Fruit fly (Drosophila melanogaster) whole organism, prepupa: ENCODE data around the gene CG32638.

Experiments used
- CG11762 ChIP-seq: fragments of 200-800 bp; sonication (Bioruptor generic); optimal IDR thresholded peaks from 3 replicates; lab custom pipeline; 2016; ENCODE audit warnings: missing biosample characterization, missing genetic modification characterization; ENCODE audit not compliant: insufficient read depth
- CG11902 ChIP-seq: fragments of 200-800 bp; sonication (Bioruptor generic); optimal IDR thresholded peaks from 3 replicates; lab custom pipeline; 2016; ENCODE audit warnings: missing biosample characterization, missing genetic modification characterization
- CG15336 ChIP-seq: fragments of 200-800 bp; sonication (Bioruptor generic); IDR thresholded peaks from 2 replicates; pipeline ENCODE4 v1.3.6; 2022; ENCODE audit warnings: missing biosample characterization, missing genetic modification characterization
- CG16779 ChIP-seq: fragments of 200-800 bp; sonication (Bioruptor generic); optimal IDR thresholded peaks from 3 replicates; lab custom pipeline; 2017; ENCODE audit warnings: missing biosample characterization, mild to moderate bottlenecking, missing genetic modification characterization
- CG3032 ChIP-seq: fragments of 200-800 bp; optimal IDR thresholded peaks from 2 replicates; lab custom pipeline; 2019; ENCODE audit warnings: missing biosample characterization, mild to moderate bottlenecking, missing genetic modification characterization, moderate library complexity
- CG31627 ChIP-seq: fragments of 200-800 bp; sonication (Bioruptor generic); optimal IDR thresholded peaks from 3 replicates; lab custom pipeline; 2016; ENCODE audit warnings: missing biosample characterization, missing genetic modification characterization
- CG34406 ChIP-seq: fragments of 200-800 bp; sonication (Bioruptor generic); optimal IDR thresholded peaks from 3 replicates; lab custom pipeline; 2016; ENCODE audit warnings: missing biosample characterization, missing genetic modification characterization
- CG3919 ChIP-seq: fragments of 200-800 bp; sonication (Bioruptor generic); optimal IDR thresholded peaks from 3 replicates; lab custom pipeline; 2016; ENCODE audit warnings: missing biosample characterization, missing genetic modification characterization
- CG4318 ChIP-seq: fragments of 200-800 bp; sonication (Bioruptor generic); optimal IDR thresholded peaks from 3 replicates; lab custom pipeline; 2017; ENCODE audit warnings: missing biosample characterization, mild to moderate bottlenecking, missing genetic modification characterization
- CG6163 ChIP-seq: fragments of 200-800 bp; sonication (Bioruptor generic); IDR thresholded peaks from 3 replicates; pipeline ENCODE4 v1.3.6; 2022; ENCODE audit warnings: missing biosample characterization, missing genetic modification characterization
- CG6276 ChIP-seq: fragments of 200-800 bp; sonication (Bioruptor generic); optimal IDR thresholded peaks from 2 replicates; lab custom pipeline; 2017; ENCODE audit warnings: missing biosample characterization, mild to moderate bottlenecking, missing genetic modification characterization
- CG6808 ChIP-seq: fragments of 200-800 bp; sonication (Bioruptor generic); optimal IDR thresholded peaks from 3 replicates; lab custom pipeline; 2017; ENCODE audit warnings: missing biosample characterization, missing genetic modification characterization, mild to moderate bottlenecking, moderate library complexity, missing genetic modification reagents
- CG6854 ChIP-seq: fragments of 200-800 bp; sonication (Bioruptor generic); optimal IDR thresholded peaks from 2 replicates; lab custom pipeline; 2017; ENCODE audit warnings: missing biosample characterization, mild to moderate bottlenecking, missing genetic modification characterization
- CG8319 ChIP-seq: fragments of 200-800 bp; sonication (Bioruptor generic); optimal IDR thresholded peaks from 3 replicates; lab custom pipeline; 2016; ENCODE audit warnings: missing biosample characterization, missing genetic modification characterization
- Eip93F ChIP-seq: fragments of 200-800 bp; sonication (Bioruptor generic); optimal IDR thresholded peaks from 2 replicates; lab custom pipeline; 2016; ENCODE audit warnings: missing biosample characterization, mild to moderate bottlenecking, missing genetic modification characterization
- Gug ChIP-seq: fragments of 200-800 bp; sonication (Bioruptor generic); IDR thresholded peaks from 2 replicates; pipeline ENCODE4 v1.3.6; 2022; ENCODE audit warnings: missing biosample characterization, missing genetic modification characterization
- Hr38 ChIP-seq: sonication (Bioruptor generic); optimal IDR thresholded peaks from 2 replicates; lab custom pipeline; 2016; ENCODE audit warnings: missing biosample characterization, missing genetic modification characterization
- Hr39 ChIP-seq: fragments of 200-800 bp; sonication (Bioruptor generic); optimal IDR thresholded peaks from 2 replicates; lab custom pipeline; 2016; ENCODE audit warnings: missing biosample characterization, missing genetic modification characterization
- Hr4 ChIP-seq: fragments of 200-800 bp; sonication (Bioruptor generic); optimal IDR thresholded peaks from 3 replicates; lab custom pipeline; 2016; ENCODE audit warnings: missing biosample characterization, missing genetic modification characterization
- OdsH ChIP-seq: fragments of 200-800 bp; sonication (Bioruptor generic); optimal IDR thresholded peaks from 3 replicates; lab custom pipeline; 2016; ENCODE audit warnings: missing biosample characterization, missing genetic modification characterization
- Sox14 ChIP-seq: fragments of 200-800 bp; sonication (Bioruptor generic); optimal IDR thresholded peaks from 3 replicates; lab custom pipeline; 2016; ENCODE audit warnings: missing biosample characterization, missing genetic modification characterization
- achi ChIP-seq: fragments of 200-800 bp; sonication (Bioruptor generic); optimal IDR thresholded peaks from 3 replicates; lab custom pipeline; 2016; ENCODE audit warnings: missing biosample characterization, missing genetic modification characterization
- acj6 ChIP-seq: fragments of 200-800 bp; sonication (Bioruptor generic); optimal IDR thresholded peaks from 3 replicates; lab custom pipeline; 2016; ENCODE audit warnings: missing biosample characterization, missing genetic modification characterization
- dac ChIP-seq: fragments of 200-800 bp; sonication (Bioruptor generic); optimal IDR thresholded peaks from 2 replicates; lab custom pipeline; 2017; ENCODE audit warnings: missing biosample characterization, mild to moderate bottlenecking, missing genetic modification characterization
- eg ChIP-seq: fragments of 200-800 bp; sonication (Bioruptor generic); IDR thresholded peaks from 3 replicates; pipeline ENCODE4 v1.3.6; 2022; ENCODE audit warnings: missing biosample characterization, missing genetic modification characterization
- esn ChIP-seq: fragments of 200-800 bp; sonication (Bioruptor generic); optimal IDR thresholded peaks from 2 replicates; lab custom pipeline; 2016; ENCODE audit warnings: missing biosample characterization, mild to moderate bottlenecking, missing genetic modification characterization, moderate library complexity
- fd59A ChIP-seq: fragments of 200-800 bp; sonication (Bioruptor generic); optimal IDR thresholded peaks from 2 replicates; lab custom pipeline; 2017; ENCODE audit warnings: missing biosample characterization, mild to moderate bottlenecking, missing genetic modification characterization, missing genetic modification reagents
- fkh ChIP-seq: fragments of 200-800 bp; sonication (Bioruptor generic); optimal IDR thresholded peaks from 3 replicates; lab custom pipeline; 2017; ENCODE audit warnings: missing biosample characterization, mild to moderate bottlenecking, missing genetic modification characterization, moderate library complexity
- lz ChIP-seq: fragments of 200-800 bp; sonication (Bioruptor generic); optimal IDR thresholded peaks from 3 replicates; lab custom pipeline; 2016; ENCODE audit warnings: missing biosample characterization, missing genetic modification characterization
- net ChIP-seq: fragments of 200-800 bp; sonication (Bioruptor generic); optimal IDR thresholded peaks from 3 replicates; lab custom pipeline; 2016; ENCODE audit warnings: missing biosample characterization, missing genetic modification characterization
- pdm3 ChIP-seq: fragments of 200-800 bp; sonication (Bioruptor generic); optimal IDR thresholded peaks from 3 replicates; lab custom pipeline; 2016; ENCODE audit warnings: missing biosample characterization, missing genetic modification characterization
- svp ChIP-seq: fragments of 200-800 bp; sonication (Bioruptor generic); peaks from one replicate; lab custom pipeline; 2016; ENCODE audit warnings: missing biosample characterization, missing genetic modification characterization
- topi ChIP-seq: fragments of 200-800 bp; sonication (Bioruptor generic); optimal IDR thresholded peaks from 3 replicates; lab custom pipeline; 2016; ENCODE audit warnings: missing biosample characterization, missing genetic modification characterization
- vri ChIP-seq: fragments of 200-800 bp; sonication (Bioruptor generic); optimal IDR thresholded peaks from 3 replicates; lab custom pipeline; 2016; ENCODE audit warnings: missing biosample characterization, mild to moderate bottlenecking, missing genetic modification characterization

The CG32638 gene

dm6 chrX:13094085-13094764, 34.4 kb downstream of the CG32638 start, which contains the start of gene CG2200 (continued):
- TF ChIP-seq Gug (peak; percentile 53), eg (GFP tag; lab: Robert Waterston, UW) (peak; percentile 74), pdm3 (peak; percentile 81), achi (GFP tag; lab: Kevin White, UChicago) (peak; percentile 69), CG15336 (GFP tag; lab: Robert Waterston, UW) (peak; percentile 63), acj6 (GFP tag; lab: Kevin White, UChicago) (peak; percentile 70), net (peak; percentile 66), CG11902 (peak; percentile 35), CG11762 (GFP tag; lab: Kevin White, UChicago) (peak; percentile 44), Hr39 (GFP tag; lab: Kevin White, UChicago) (peak; percentile 72), Eip93F (GFP tag; lab: Kevin White, UChicago) (no peak), fkh (GFP tag; lab: Kevin White, UChicago) (peak; percentile 50), vri (GFP tag; lab: Kevin White, UChicago) (peak; percentile 68), CG6163 (GFP tag; lab: Robert Waterston, UW) (peak; percentile 70), CG8319 (peak; percentile 59), lz (peak; percentile 78), CG16779 (tag; lab: Kevin White, UChicago) (no peak), CG31627 (GFP tag; lab: Kevin White, UChicago) (peak; percentile 74), topi (GFP tag; lab: Kevin White, UChicago) (peak; percentile 78), CG4318 (no peak), CG3919 (peak; percentile 72), Hr4 (GFP tag; lab: Kevin White, UChicago) (peak; percentile 70)

- TF ChIP-seq CG11762 (GFP tag; lab: Kevin White, UChicago) (no peak), svp (GFP tag; lab: Kevin White, UChicago) (no peak), CG3032 (tag; lab: Kevin White, UChicago) (no peak), Gug (no peak), Hr38 (no peak), CG34406 (GFP tag; lab: Kevin White, UChicago) (no peak), CG15336 (GFP tag; lab: Robert Waterston, UW) (no peak), CG6163 (GFP tag; lab: Robert Waterston, UW) (no peak), fd59A (no peak), OdsH (no peak), Hr39 (GFP tag; lab: Kevin White, UChicago) (no peak), eg (GFP tag; lab: Robert Waterston, UW) (no peak), esn (no peak), pdm3 (no peak), CG6276 (no peak), CG6854 (GFP tag; lab: Kevin White, UChicago) (no peak), Sox14 (no peak), fkh (GFP tag; lab: Kevin White, UChicago) (no peak), dac (GFP tag; lab: Kevin White, UChicago) (no peak)
Measured at dm6 chrX:13091859-13092258, 36.7 kb downstream of the CG32638 start.

dm6 chrX:13090656-13091261, 37.8 kb downstream of the CG32638 start, which contains the start of gene lic:
Gene lic (plus strand): TSS chrX:13091145.
- peak; percentile 6 for TF ChIP-seq svp (GFP tag; lab: Kevin White, UChicago)
- TF ChIP-seq Hr4 (GFP tag; lab: Kevin White, UChicago), result no peak
- peak; percentile 92 for TF ChIP-seq CG6808
